Fruit fly (Drosophila melanogaster): Measurements from ENCODE around the gene CG4080.
A peak's percentile ranks its signal among the peaks of the same experiment; 100 is the strongest.

The CG4080 gene

dm6 chr3L:9422636-9423419 is 23.8 kb upstream of the CG4080 start, which contains the start of gene aay (continued):
- TF ChIP-seq Trl (optimal IDR thresholded peaks at IDR 0.05) = peak; percentile 60 to 80
- TF ChIP-seq Trl (GFP tag; optimal IDR thresholded peaks at IDR 0.05) = peak; percentile 95
- TF ChIP-seq CG6854 (GFP tag; optimal IDR thresholded peaks at IDR 0.05) = peak; percentile 98
- peak; percentile 98 for TF ChIP-seq CG33557 (GFP tag; optimal IDR thresholded peaks at IDR 0.05)
- peak; percentile 98 for TF ChIP-seq Spps (tag; optimal IDR thresholded peaks at IDR 0.05)
- peak; percentile 97 for TF ChIP-seq otp (GFP tag; IDR thresholded peaks at IDR 0.05)
- peak; percentile 99 for TF ChIP-seq row (GFP tag; IDR thresholded peaks at IDR 0.05)
- peak; percentile 94 for TF ChIP-seq CG15514 (GFP tag; optimal IDR thresholded peaks at IDR 0.05)
- peak; percentile 34; the same call in 1 of the 2 replicates for TF ChIP-seq unc-4 (GFP tag; IDR thresholded peaks at IDR 0.05; ENCODE audit: partially characterized antibody)
- TF ChIP-seq CG8359 (GFP tag; optimal IDR thresholded peaks at IDR 0.05; ENCODE audit: borderline replicate concordance) = peak; percentile 95
- peak; percentile 76 for TF ChIP-seq Sry-β (GFP tag; optimal IDR thresholded peaks at IDR 0.05)
- TF ChIP-seq kah (GFP tag; optimal IDR thresholded peaks at IDR 0.05) = peak; percentile 97
- peak; percentile 95 for TF ChIP-seq CG10565 (GFP tag; optimal IDR thresholded peaks at IDR 0.05)
- TF ChIP-seq knrl (GFP tag; IDR thresholded peaks at IDR 0.05; ENCODE audit: partially characterized antibody) = no peak; the same call in 2 of the 3 replicates
- peak; percentile 99 for TF ChIP-seq Abd-B (GFP tag; optimal IDR thresholded peaks at IDR 0.05)
- peak; percentile 100 for TF ChIP-seq sens (GFP tag)
- TF ChIP-seq CkIIα-i1 (GFP tag; IDR thresholded peaks at IDR 0.05) = peak; percentile 91
- peak; percentile 99 for TF ChIP-seq CG1529 (GFP tag; optimal IDR thresholded peaks at IDR 0.05)
- TF ChIP-seq vnd (GFP tag; IDR thresholded peaks at IDR 0.05; ENCODE audit: partially characterized antibody) = no peak
- peak; percentile 89 for TF ChIP-seq CG30020 (tag; optimal IDR thresholded peaks at IDR 0.05)
- peak; percentile 88 for TF ChIP-seq her (GFP tag; optimal IDR thresholded peaks at IDR 0.05)
- peak; percentile 98 for TF ChIP-seq CG12071 (GFP tag; optimal IDR thresholded peaks at IDR 0.05)
- peak; percentile 99 for TF ChIP-seq lab (GFP tag; optimal IDR thresholded peaks at IDR 0.05)
- peak; percentile 99 for TF ChIP-seq Oli (tag; optimal IDR thresholded peaks at IDR 0.05)
- peak; percentile 92 for TF ChIP-seq wek (GFP tag; optimal IDR thresholded peaks at IDR 0.05)
- TF ChIP-seq pfk (GFP tag; optimal IDR thresholded peaks at IDR 0.05) = peak; percentile 50
- peak; percentile 96 for TF ChIP-seq CG31388 (GFP tag; optimal IDR thresholded peaks at IDR 0.05)
- TF ChIP-seq CG2889 (GFP tag; IDR thresholded peaks at IDR 0.05) = peak; percentile 97
- peak; percentile 95 for TF ChIP-seq Optix (GFP tag; IDR thresholded peaks at IDR 0.05)
- TF ChIP-seq ERR (GFP tag; optimal IDR thresholded peaks at IDR 0.05) = peak; percentile 96
- peak; percentile 98 for TF ChIP-seq CG8765 (GFP tag; IDR thresholded peaks at IDR 0.05)
- TF ChIP-seq pzg (GFP tag; optimal IDR thresholded peaks at IDR 0.05) = peak; percentile 17
- TF ChIP-seq Dref (GFP tag; IDR thresholded peaks at IDR 0.05) = peak; percentile 40
- TF ChIP-seq Hsf (GFP tag; optimal IDR thresholded peaks at IDR 0.05) = peak; percentile 99
- TF ChIP-seq croc (GFP tag; conservative IDR thresholded peaks at IDR 0.05) = peak; percentile 98
- peak; percentile 97 for TF ChIP-seq wor (GFP tag; IDR thresholded peaks at IDR 0.05)
- peak; percentile 97 for TF ChIP-seq CG6272 (GFP tag; IDR thresholded peaks at IDR 0.05)
- TF ChIP-seq Ssrp (tag; optimal IDR thresholded peaks at IDR 0.05) = peak; percentile 99
- peak; percentile 98 for TF ChIP-seq CG15011 (GFP tag; optimal IDR thresholded peaks at IDR 0.05)
- TF ChIP-seq bbx (GFP tag; IDR thresholded peaks at IDR 0.05; ENCODE audit: partially characterized antibody) = 0 out of 2 replicates have a peak, but pooled peaks have one; percentile 40
- peak; percentile 95 for TF ChIP-seq sima (GFP tag; optimal IDR thresholded peaks at IDR 0.05)
- peak; percentile 66 to 81 for TF ChIP-seq insv (GFP tag; optimal IDR thresholded peaks at IDR 0.05)
- TF ChIP-seq CG9797 (GFP tag; optimal IDR thresholded peaks at IDR 0.05) = peak; percentile 51
- TF ChIP-seq BtbVII (GFP tag; optimal IDR thresholded peaks at IDR 0.05) = peak; percentile 99
- peak; percentile 99 for TF ChIP-seq ci (GFP tag; IDR thresholded peaks at IDR 0.05)
- peak; percentile 98 for TF ChIP-seq CG14441 (GFP tag; IDR thresholded peaks at IDR 0.05)
- peak; percentile 97 for TF ChIP-seq CG9609 (GFP tag; optimal IDR thresholded peaks at IDR 0.05)
- peak; percentile 97 for TF ChIP-seq corto (GFP tag; optimal IDR thresholded peaks at IDR 0.05)

All from whole organism, embryonic.